Fruit fly (Drosophila melanogaster) whole organism, prepupa: ENCODE measurements around the gene Ref1.
A peak's percentile ranks its signal among the peaks of the same experiment; 100 is the strongest.

Source experiments
- CG10631 ChIP-seq: fragments of 200-800 bp; sonication (Bioruptor generic); optimal IDR thresholded peaks from 2 replicates; lab custom pipeline; 2016; ENCODE audit warnings: missing biosample characterization, missing genetic modification characterization
- CG10669 ChIP-seq: fragments of 200-800 bp; sonication (Bioruptor generic); optimal IDR thresholded peaks from 3 replicates; lab custom pipeline; 2018; ENCODE audit warnings: missing biosample characterization, mild to moderate bottlenecking, missing genetic modification characterization, moderate library complexity
- CG11294 ChIP-seq: fragments of 200-800 bp; sonication (Bioruptor generic); IDR thresholded peaks from 2 replicates; pipeline ENCODE4 v1.3.6; 2022; ENCODE audit warnings: missing biosample characterization, missing genetic modification characterization
- CG11762 ChIP-seq: fragments of 200-800 bp; sonication (Bioruptor generic); optimal IDR thresholded peaks from 3 replicates; lab custom pipeline; 2016; ENCODE audit warnings: missing biosample characterization, missing genetic modification characterization; ENCODE audit not compliant: insufficient read depth
- CG11902 ChIP-seq: fragments of 200-800 bp; sonication (Bioruptor generic); optimal IDR thresholded peaks from 3 replicates; lab custom pipeline; 2016; ENCODE audit warnings: missing biosample characterization, missing genetic modification characterization
- CG1621 ChIP-seq: fragments of 200-800 bp; sonication (Bioruptor generic); optimal IDR thresholded peaks from 3 replicates; lab custom pipeline; 2018; ENCODE audit warnings: missing biosample characterization, mild to moderate bottlenecking, missing genetic modification characterization
- CG16779 ChIP-seq: fragments of 200-800 bp; sonication (Bioruptor generic); optimal IDR thresholded peaks from 3 replicates; lab custom pipeline; 2017; ENCODE audit warnings: missing biosample characterization, mild to moderate bottlenecking, missing genetic modification characterization
- CG32006 ChIP-seq: fragments of 200-800 bp; sonication (Bioruptor generic); optimal IDR thresholded peaks from 3 replicates; lab custom pipeline; 2017; ENCODE audit warnings: missing biosample characterization, mild to moderate bottlenecking, missing genetic modification characterization
- CG4318 ChIP-seq: fragments of 200-800 bp; sonication (Bioruptor generic); optimal IDR thresholded peaks from 3 replicates; lab custom pipeline; 2017; ENCODE audit warnings: missing biosample characterization, mild to moderate bottlenecking, missing genetic modification characterization
- CG6792 ChIP-seq: fragments of 200-800 bp; sonication (Bioruptor generic); optimal IDR thresholded peaks from 3 replicates; lab custom pipeline; 2016; ENCODE audit warnings: missing biosample characterization, missing genetic modification characterization
- CG6808 ChIP-seq: fragments of 200-800 bp; sonication (Bioruptor generic); optimal IDR thresholded peaks from 3 replicates; lab custom pipeline; 2017; ENCODE audit warnings: missing biosample characterization, missing genetic modification characterization, mild to moderate bottlenecking, moderate library complexity, missing genetic modification reagents
- CG8119 ChIP-seq: fragments of 200-800 bp; sonication (Bioruptor generic); IDR thresholded peaks from 3 replicates; pipeline ENCODE4 v1.3.6; 2022; ENCODE audit warnings: missing biosample characterization, missing genetic modification characterization
- CG9139 ChIP-seq: fragments of 200-800 bp; sonication (Bioruptor generic); optimal IDR thresholded peaks from 3 replicates; lab custom pipeline; 2017; ENCODE audit warnings: missing biosample characterization, mild to moderate bottlenecking, missing genetic modification characterization
- Eip75B ChIP-seq: fragments of 200-800 bp; sonication (Bioruptor generic); optimal IDR thresholded peaks from 3 replicates; lab custom pipeline; 2016; ENCODE audit warnings: missing biosample characterization, missing genetic modification characterization
- Ets96B ChIP-seq: fragments of 200-800 bp; optimal IDR thresholded peaks from 2 replicates; lab custom pipeline; 2019; ENCODE audit warnings: missing biosample characterization, mild to moderate bottlenecking, missing genetic modification characterization, moderate library complexity
- Gug ChIP-seq: fragments of 200-800 bp; sonication (Bioruptor generic); IDR thresholded peaks from 2 replicates; pipeline ENCODE4 v1.3.6; 2022; ENCODE audit warnings: missing biosample characterization, missing genetic modification characterization
- Hr38 ChIP-seq: sonication (Bioruptor generic); optimal IDR thresholded peaks from 2 replicates; lab custom pipeline; 2016; ENCODE audit warnings: missing biosample characterization, missing genetic modification characterization
- Hr39 ChIP-seq: fragments of 200-800 bp; sonication (Bioruptor generic); optimal IDR thresholded peaks from 2 replicates; lab custom pipeline; 2016; ENCODE audit warnings: missing biosample characterization, missing genetic modification characterization
- Hr4 ChIP-seq: fragments of 200-800 bp; sonication (Bioruptor generic); optimal IDR thresholded peaks from 3 replicates; lab custom pipeline; 2016; ENCODE audit warnings: missing biosample characterization, missing genetic modification characterization
- Met ChIP-seq: fragments of 200-800 bp; sonication (Bioruptor generic); optimal IDR thresholded peaks from 3 replicates; lab custom pipeline; 2016; ENCODE audit warnings: missing biosample characterization, missing genetic modification characterization
- Sox102F ChIP-seq: fragments of 200-800 bp; sonication (Bioruptor generic); optimal IDR thresholded peaks from 2 replicates; lab custom pipeline; 2016; ENCODE audit warnings: missing biosample characterization, mild to moderate bottlenecking, missing genetic modification characterization
- Sox14 ChIP-seq: fragments of 200-800 bp; sonication (Bioruptor generic); optimal IDR thresholded peaks from 3 replicates; lab custom pipeline; 2016; ENCODE audit warnings: missing biosample characterization, missing genetic modification characterization
- Sox15 ChIP-seq: fragments of 200-800 bp; sonication (Bioruptor generic); optimal IDR thresholded peaks from 3 replicates; lab custom pipeline; 2016; ENCODE audit warnings: missing biosample characterization, missing genetic modification characterization
- achi ChIP-seq: fragments of 200-800 bp; sonication (Bioruptor generic); optimal IDR thresholded peaks from 3 replicates; lab custom pipeline; 2016; ENCODE audit warnings: missing biosample characterization, missing genetic modification characterization
- eg ChIP-seq: fragments of 200-800 bp; sonication (Bioruptor generic); IDR thresholded peaks from 3 replicates; pipeline ENCODE4 v1.3.6; 2022; ENCODE audit warnings: missing biosample characterization, missing genetic modification characterization
- esn ChIP-seq: fragments of 200-800 bp; sonication (Bioruptor generic); optimal IDR thresholded peaks from 2 replicates; lab custom pipeline; 2016; ENCODE audit warnings: missing biosample characterization, mild to moderate bottlenecking, missing genetic modification characterization, moderate library complexity
- fkh ChIP-seq: fragments of 200-800 bp; sonication (Bioruptor generic); optimal IDR thresholded peaks from 3 replicates; lab custom pipeline; 2017; ENCODE audit warnings: missing biosample characterization, mild to moderate bottlenecking, missing genetic modification characterization, moderate library complexity
- lz ChIP-seq: fragments of 200-800 bp; sonication (Bioruptor generic); optimal IDR thresholded peaks from 3 replicates; lab custom pipeline; 2016; ENCODE audit warnings: missing biosample characterization, missing genetic modification characterization
- net ChIP-seq: fragments of 200-800 bp; sonication (Bioruptor generic); optimal IDR thresholded peaks from 3 replicates; lab custom pipeline; 2016; ENCODE audit warnings: missing biosample characterization, missing genetic modification characterization
- pdm3 ChIP-seq: fragments of 200-800 bp; sonication (Bioruptor generic); optimal IDR thresholded peaks from 3 replicates; lab custom pipeline; 2016; ENCODE audit warnings: missing biosample characterization, missing genetic modification characterization
- salr ChIP-seq, 2 experiments: fragments of 200-800 bp; sonication (Bioruptor generic); optimal IDR thresholded peaks; 3 replicates each; lab custom pipeline; 2016 to 2018; ENCODE audit warnings: missing biosample characterization in 2 of 2, missing genetic modification characterization in 2 of 2, mild to moderate bottlenecking in 1 of 2
- ss ChIP-seq, 2 experiments: fragments of 200-800 bp; sonication (Bioruptor generic); optimal IDR thresholded peaks; 2 replicates in 1 of 2; 3 replicates in 1 of 2; lab custom pipeline; 2017 to 2018; ENCODE audit warnings: mild to moderate bottlenecking in 2 of 2, missing biosample characterization in 2 of 2, missing genetic modification characterization in 2 of 2, moderate library complexity in 1 of 2
- svp ChIP-seq: fragments of 200-800 bp; sonication (Bioruptor generic); peaks from one replicate; lab custom pipeline; 2016; ENCODE audit warnings: missing biosample characterization, missing genetic modification characterization
- topi ChIP-seq: fragments of 200-800 bp; sonication (Bioruptor generic); optimal IDR thresholded peaks from 3 replicates; lab custom pipeline; 2016; ENCODE audit warnings: missing biosample characterization, missing genetic modification characterization
- vri ChIP-seq: fragments of 200-800 bp; sonication (Bioruptor generic); optimal IDR thresholded peaks from 3 replicates; lab custom pipeline; 2016; ENCODE audit warnings: missing biosample characterization, mild to moderate bottlenecking, missing genetic modification characterization

The Ref1 gene

dm6 chr3R:7058017-7058416 is 22.2 kb downstream of the Ref1 start:
- TF ChIP-seq svp (GFP tag; lab: Kevin White, UChicago) (peak; percentile 86), CG10631 (GFP tag; lab: Kevin White, UChicago) (no peak)

DNA sequence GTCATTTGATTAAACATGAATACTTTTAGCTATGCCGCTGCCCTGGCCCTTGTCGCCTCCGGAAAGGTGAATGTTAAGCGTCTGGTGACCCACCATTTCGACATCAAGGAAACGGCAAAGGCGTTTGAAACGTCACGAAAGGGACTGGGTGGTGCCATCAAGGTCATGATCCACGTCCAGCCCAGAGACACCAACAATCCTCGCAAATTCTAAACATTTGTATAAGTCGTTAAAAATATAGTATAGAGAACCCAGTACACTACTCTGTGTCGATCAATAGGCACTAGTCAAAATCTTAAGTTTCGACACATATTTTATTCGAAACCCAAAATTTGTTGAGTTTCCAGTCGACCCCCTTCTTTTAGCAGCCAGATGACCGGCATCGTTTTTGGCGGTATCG is 25.9 kb downstream of the Ref1 start, which contains the start of gene CG1979:
TSS of gene CG1979 (plus strand) at position 301 of the 400 bp plus-strand sequence.
- no peak for TF ChIP-seq Hr38 (GFP tag; lab: Kevin White, UChicago)
- no peak for TF ChIP-seq CG9139 (GFP tag; lab: Kevin White, UChicago)
- no peak for TF ChIP-seq net (GFP tag; lab: Kevin White, UChicago)
- TF ChIP-seq Eip75B: no peak
- no peak for TF ChIP-seq CG6792 (GFP tag; lab: Kevin White, UChicago)
- TF ChIP-seq pdm3 (GFP tag; lab: Kevin White, UChicago): no peak
- no peak for TF ChIP-seq lz (GFP tag; lab: Kevin White, UChicago)
- TF ChIP-seq esn (GFP tag; lab: Kevin White, UChicago): no peak
- TF ChIP-seq salr (GFP tag; optimal IDR thresholded peaks at IDR 0.05; lab: Kevin White, UChicago): no peak
- TF ChIP-seq svp (GFP tag; lab: Kevin White, UChicago): no peak
- TF ChIP-seq CG8119 (GFP tag; lab: Robert Waterston, UW): no peak
- no peak for TF ChIP-seq achi

- TF ChIP-seq topi (GFP tag; lab: Kevin White, UChicago) (no peak), CG10669 (no peak), eg (GFP tag; lab: Robert Waterston, UW) (no peak), achi (no peak), Sox102F (GFP tag; lab: Kevin White, UChicago) (no peak), Sox15 (GFP tag; lab: Kevin White, UChicago) (no peak), CG6808 (no peak), CG9139 (GFP tag; lab: Kevin White, UChicago) (no peak), ss (GFP tag; optimal IDR thresholded peaks at IDR 0.05; lab: Kevin White, UChicago) (no peak), Sox14 (GFP tag; lab: Kevin White, UChicago) (no peak), CG11902 (GFP tag; lab: Kevin White, UChicago) (no peak), vri (no peak), CG11762 (GFP tag; lab: Kevin White, UChicago) (no peak), CG10631 (GFP tag; lab: Kevin White, UChicago) (no peak), Hr39 (GFP tag; lab: Kevin White, UChicago) (no peak), lz (GFP tag; lab: Kevin White, UChicago) (no peak), Hr4 (GFP tag; lab: Kevin White, UChicago) (no peak)
Observed at dm6 chr3R:7052242-7052641, 27.9 kb downstream of the Ref1 start, which contains the start of gene Sodh1. Sodh1 (plus strand) TSS chr3R:7052335.

- TF ChIP-seq CG11762 (GFP tag; lab: Kevin White, UChicago) (no peak), CG16779 (tag; lab: Kevin White, UChicago) (no peak), fkh (no peak), CG8119 (GFP tag; lab: Robert Waterston, UW) (no peak), CG6808 (no peak), CG11294 (no peak), Sox102F (GFP tag; lab: Kevin White, UChicago) (no peak), Gug (GFP tag; lab: Robert Waterston, UW) (no peak), Ets96B (tag; lab: Kevin White, UChicago) (no peak), CG9139 (GFP tag; lab: Kevin White, UChicago) (no peak), eg (GFP tag; lab: Robert Waterston, UW) (no peak), Met (GFP tag; lab: Kevin White, UChicago) (no peak), CG4318 (GFP tag; lab: Kevin White, UChicago) (no peak), CG32006 (GFP tag; lab: Kevin White, UChicago) (no peak), CG1621 (tag; lab: Kevin White, UChicago) (no peak)
Observed at dm6 chr3R:7044016-7044415, 36.2 kb downstream of the Ref1 start.
